Fruit fly (Drosophila melanogaster) whole organism, embryonic: ENCODE results near the gene Argl.

ENCODE experiments used
- ATbp ChIP-seq: fragments of 200-800 bp; sonication (Bioruptor generic); optimal IDR thresholded peaks from 2 replicates; lab custom pipeline; 2017; ENCODE audit warnings: missing biosample characterization, mild to moderate bottlenecking, missing genetic modification characterization, missing genetic modification reagents
- Bteb2 ChIP-seq: fragments of 200-800 bp; sonication (Bioruptor generic); optimal IDR thresholded peaks from 2 replicates; lab custom pipeline; 2016; ENCODE audit warnings: missing biosample characterization, missing genetic modification characterization
- CG10147 ChIP-seq: fragments of 200-800 bp; sonication (Bioruptor generic); optimal IDR thresholded peaks from 2 replicates; lab custom pipeline; 2019; ENCODE audit warnings: missing biosample characterization, mild to moderate bottlenecking, missing genetic modification characterization, moderate library complexity
- CG10274 ChIP-seq: fragments of 200-800 bp; sonication (Bioruptor generic); optimal IDR thresholded peaks from 3 replicates; lab custom pipeline; 2017; ENCODE audit warnings: missing biosample characterization, mild to moderate bottlenecking, missing genetic modification characterization
- CG10543 ChIP-seq: fragments of 200-800 bp; sonication (Bioruptor generic); optimal IDR thresholded peaks from 3 replicates; lab custom pipeline; 2017; ENCODE audit warnings: missing biosample characterization, mild to moderate bottlenecking, missing genetic modification characterization, moderate library complexity
- CG10979 ChIP-seq: fragments of 200-800 bp; sonication (Bioruptor generic); optimal IDR thresholded peaks from 2 replicates; lab custom pipeline; 2018; ENCODE audit warnings: missing biosample characterization, mild to moderate bottlenecking, missing genetic modification characterization, moderate library complexity
- CG12236 ChIP-seq: fragments of 200-800 bp; sonication (Bioruptor generic); optimal IDR thresholded peaks from 2 replicates; lab custom pipeline; 2016; ENCODE audit warnings: missing biosample characterization, missing genetic modification characterization
- CG13775 ChIP-seq: fragments of 200-800 bp; sonication (Bioruptor generic); optimal IDR thresholded peaks from 3 replicates; lab custom pipeline; 2017; ENCODE audit warnings: missing biosample characterization, mild to moderate bottlenecking, missing genetic modification characterization
- CG15073 ChIP-seq: fragments of 200-800 bp; sonication (Bioruptor generic); optimal IDR thresholded peaks from 2 replicates; lab custom pipeline; 2016; ENCODE audit warnings: missing biosample characterization, missing genetic modification characterization
- CG17829 ChIP-seq: fragments of 200-800 bp; optimal IDR thresholded peaks from 2 replicates; lab custom pipeline; 2019; ENCODE audit warnings: missing biosample characterization, mild to moderate bottlenecking, missing genetic modification characterization, moderate library complexity
- CG18619 ChIP-seq: fragments of 200-800 bp; sonication (Bioruptor generic); optimal IDR thresholded peaks from 3 replicates; lab custom pipeline; 2017; ENCODE audit warnings: missing biosample characterization, mild to moderate bottlenecking, missing genetic modification characterization
- CG2120 ChIP-seq: fragments of 200-800 bp; sonication (Bioruptor generic); optimal IDR thresholded peaks from 3 replicates; lab custom pipeline; 2016; ENCODE audit warnings: missing biosample characterization, missing genetic modification characterization
- CG2889 ChIP-seq: fragments of 200-800 bp; sonication (Bioruptor generic); IDR thresholded peaks from 3 replicates; pipeline ENCODE4 v1.3.6; 2022; ENCODE audit warnings: missing biosample characterization, missing genetic modification characterization
- CG33557 ChIP-seq: fragments of 200-800 bp; sonication (Bioruptor generic); optimal IDR thresholded peaks from 2 replicates; lab custom pipeline; 2019; ENCODE audit warnings: missing biosample characterization, mild to moderate bottlenecking, missing genetic modification characterization, moderate library complexity
- CG34376 ChIP-seq: fragments of 200-800 bp; sonication (Bioruptor generic); optimal IDR thresholded peaks from 2 replicates; lab custom pipeline; 2018; ENCODE audit warnings: missing biosample characterization, mild to moderate bottlenecking, missing genetic modification characterization
- CG34422 ChIP-seq: fragments of 200-800 bp; sonication (Bioruptor generic); IDR thresholded peaks from 3 replicates; pipeline ENCODE4 v1.3.6; 2022; ENCODE audit warnings: missing biosample characterization, missing genetic modification characterization
- CG7839 ChIP-seq: fragments of 200-800 bp; sonication (Bioruptor generic); optimal IDR thresholded peaks from 3 replicates; lab custom pipeline; 2018; ENCODE audit warnings: missing biosample characterization, mild to moderate bottlenecking, missing genetic modification characterization, moderate library complexity
- CG9215 ChIP-seq: fragments of 200-800 bp; sonication (Bioruptor generic); IDR thresholded peaks from 2 replicates; pipeline ENCODE4 v1.3.6; 2022; ENCODE audit warnings: missing biosample characterization, missing genetic modification characterization
- CG9609 ChIP-seq: fragments of 200-800 bp; sonication (Bioruptor generic); optimal IDR thresholded peaks from 3 replicates; lab custom pipeline; 2016; ENCODE audit warnings: missing biosample characterization, missing genetic modification characterization
- CG9817 ChIP-seq: fragments of 200-800 bp; sonication (Bioruptor generic); optimal IDR thresholded peaks from 2 replicates; lab custom pipeline; 2018; ENCODE audit warnings: missing biosample characterization, mild to moderate bottlenecking, missing genetic modification characterization, moderate library complexity
- CTCF ChIP-seq: fragments of 200-800 bp; sonication (Bioruptor generic); optimal IDR thresholded peaks from 2 replicates; lab custom pipeline; 2017; ENCODE audit warnings: missing biosample characterization, mild to moderate bottlenecking, missing genetic modification characterization, moderate library complexity
- D19A ChIP-seq: fragments of 200-800 bp; optimal IDR thresholded peaks from 3 replicates; lab custom pipeline; 2019; ENCODE audit warnings: missing biosample characterization, mild to moderate bottlenecking, missing genetic modification characterization, moderate library complexity
- Doc2 ChIP-seq: fragments of 200-800 bp; sonication (Bioruptor generic); IDR thresholded peaks from 2 replicates; pipeline ENCODE4 v1.3.6; 2022; ENCODE audit warnings: missing biosample characterization, missing genetic modification characterization
- Eip74EF ChIP-seq, 2 experiments: fragments of 200-800 bp in 1 of 2; fragments of >200 bp in 1 of 2; sonication (Bioruptor generic) in 1 of 2; optimal IDR thresholded peaks; 2 replicates each; lab custom pipeline; 2017 to 2019; ENCODE audit warnings: missing biosample characterization in 2 of 2, missing genetic modification characterization in 2 of 2, mild to moderate bottlenecking in 1 of 2, moderate library complexity in 1 of 2
- HLH3B ChIP-seq: fragments of 200-800 bp; sonication (Bioruptor generic); IDR thresholded peaks from 2 replicates; pipeline ENCODE4 v1.3.6; 2022; ENCODE audit warnings: missing biosample characterization, missing genetic modification characterization
- HLH4C ChIP-seq: fragments of 200-800 bp; sonication (Bioruptor generic); IDR thresholded peaks from 3 replicates; pipeline ENCODE4 v1.3.6; 2022; ENCODE audit warnings: missing biosample characterization, missing genetic modification characterization; ENCODE audit not compliant: partially characterized antibody
- MESR4 ChIP-seq: fragments of 200-800 bp; sonication (Bioruptor generic); optimal IDR thresholded peaks from 2 replicates; lab custom pipeline; 2018; ENCODE audit warnings: missing biosample characterization, mild to moderate bottlenecking, missing genetic modification characterization, moderate library complexity
- Mrtf ChIP-seq: fragments of 200-800 bp; sonication (Bioruptor generic); IDR thresholded peaks from 3 replicates; pipeline ENCODE4 v1.3.6; 2022; ENCODE audit warnings: missing biosample characterization, missing genetic modification characterization
- NC2α ChIP-seq: fragments of 200-800 bp; sonication (Bioruptor generic); optimal IDR thresholded peaks from 2 replicates; lab custom pipeline; 2016; ENCODE audit warnings: missing biosample characterization, missing genetic modification characterization
- Scr ChIP-seq: fragments of 200-800 bp; sonication (Bioruptor generic); IDR thresholded peaks from 2 replicates; pipeline ENCODE4 v1.3.6; 2022; ENCODE audit warnings: missing biosample characterization, missing genetic modification characterization; ENCODE audit not compliant: partially characterized antibody
- amos ChIP-seq: fragments of 200-800 bp; sonication (Bioruptor generic); IDR thresholded peaks from 2 replicates; pipeline ENCODE4 v1.3.6; 2022; ENCODE audit warnings: missing biosample characterization, missing genetic modification characterization; ENCODE audit not compliant: partially characterized antibody
- bab2 ChIP-seq: fragments of 200-800 bp; sonication (Bioruptor generic); optimal IDR thresholded peaks from 2 replicates; lab custom pipeline; 2016; ENCODE audit warnings: missing biosample characterization, missing genetic modification characterization
- bigmax ChIP-seq: fragments of 200-800 bp; sonication (Bioruptor generic); optimal IDR thresholded peaks from 2 replicates; lab custom pipeline; 2018; ENCODE audit warnings: missing biosample characterization, mild to moderate bottlenecking, missing genetic modification characterization
- bowl ChIP-seq: fragments of 200-800 bp; sonication (Bioruptor generic); IDR thresholded peaks from 2 replicates; pipeline ENCODE4 v1.3.6; 2022; ENCODE audit warnings: missing biosample characterization, missing genetic modification characterization
- chif ChIP-seq, 2 experiments: fragments of 200-800 bp; sonication (Bioruptor generic); optimal IDR thresholded peaks; 3 replicates each; lab custom pipeline; 2016; ENCODE audit warnings: missing biosample characterization in 2 of 2, missing genetic modification characterization in 2 of 2
- exex ChIP-seq: fragments of 200-800 bp; sonication (Bioruptor generic); optimal IDR thresholded peaks from 4 replicates; lab custom pipeline; 2018; ENCODE audit warnings: missing biosample characterization, mild to moderate bottlenecking, missing genetic modification characterization, moderate library complexity
- gce ChIP-seq: fragments of 200-800 bp; sonication (Bioruptor generic); IDR thresholded peaks from 3 replicates; pipeline ENCODE4 v1.3.6; 2022; ENCODE audit warnings: missing biosample characterization, missing genetic modification characterization
- gsb-n ChIP-seq: fragments of 200-800 bp; sonication (Bioruptor generic); optimal IDR thresholded peaks from 3 replicates; lab custom pipeline; 2018; ENCODE audit warnings: missing biosample characterization, mild to moderate bottlenecking, missing genetic modification characterization
- hkb ChIP-seq, 2 experiments: fragments of 200-800 bp in 1 of 2; fragments of >200 bp in 1 of 2; sonication (Bioruptor generic) in 1 of 2; IDR thresholded peaks in 1 of 2; optimal IDR thresholded peaks in 1 of 2; 2 replicates each; pipeline versions ENCODE4 v1.3.6 to Lab custom; 2017 to 2022; ENCODE audit warnings: missing biosample characterization in 1 of 2, missing genetic modification characterization in 1 of 2
- hth ChIP-seq: fragments of >200 bp; optimal IDR thresholded peaks from 2 replicates; lab custom pipeline; 2017; ENCODE audit warnings: inconsistent platforms
- ken ChIP-seq: fragments of 200-800 bp; sonication (Bioruptor generic); IDR thresholded peaks from 3 replicates; pipeline ENCODE4 v1.3.6; 2022; ENCODE audit warnings: missing biosample characterization, missing genetic modification characterization
- kni ChIP-seq: fragments of 200-800 bp; sonication (Bioruptor generic); optimal IDR thresholded peaks from 3 replicates; lab custom pipeline; 2017; ENCODE audit warnings: mild to moderate bottlenecking, missing biosample characterization, missing genetic modification reagents, missing genetic modification characterization
- onecut ChIP-seq: fragments of 200-800 bp; sonication (Bioruptor generic); IDR thresholded peaks from 2 replicates; pipeline ENCODE4 v1.3.6; 2022; ENCODE audit warnings: missing biosample characterization, missing genetic modification characterization
- slp2 ChIP-seq: fragments of 200-800 bp; sonication (Bioruptor generic); optimal IDR thresholded peaks from 2 replicates; lab custom pipeline; 2016; ENCODE audit warnings: missing biosample characterization, missing genetic modification characterization
- sr ChIP-seq: fragments of 200-800 bp; sonication (Bioruptor generic); IDR thresholded peaks from 3 replicates; pipeline ENCODE4 v1.3.6; 2022; ENCODE audit warnings: missing biosample characterization, missing genetic modification characterization
- sug ChIP-seq: fragments of 200-800 bp; optimal IDR thresholded peaks from 2 replicates; lab custom pipeline; 2019; ENCODE audit warnings: missing biosample characterization, mild to moderate bottlenecking, missing genetic modification characterization, moderate library complexity
- unpg ChIP-seq: fragments of 200-800 bp; sonication (Bioruptor generic); optimal IDR thresholded peaks from 3 replicates; lab custom pipeline; 2018; ENCODE audit warnings: missing biosample characterization, mild to moderate bottlenecking, missing genetic modification characterization, moderate library complexity
- wdn ChIP-seq: fragments of 200-800 bp; sonication (Bioruptor generic); IDR thresholded peaks from 2 replicates; pipeline ENCODE4 v1.3.6; 2022; ENCODE audit warnings: missing biosample characterization, missing genetic modification characterization
- wor ChIP-seq: fragments of 200-800 bp; sonication (Bioruptor generic); IDR thresholded peaks from 2 replicates; pipeline ENCODE4 v1.3.6; 2022; ENCODE audit warnings: missing biosample characterization, missing genetic modification characterization

Gene Argl

DNA sequence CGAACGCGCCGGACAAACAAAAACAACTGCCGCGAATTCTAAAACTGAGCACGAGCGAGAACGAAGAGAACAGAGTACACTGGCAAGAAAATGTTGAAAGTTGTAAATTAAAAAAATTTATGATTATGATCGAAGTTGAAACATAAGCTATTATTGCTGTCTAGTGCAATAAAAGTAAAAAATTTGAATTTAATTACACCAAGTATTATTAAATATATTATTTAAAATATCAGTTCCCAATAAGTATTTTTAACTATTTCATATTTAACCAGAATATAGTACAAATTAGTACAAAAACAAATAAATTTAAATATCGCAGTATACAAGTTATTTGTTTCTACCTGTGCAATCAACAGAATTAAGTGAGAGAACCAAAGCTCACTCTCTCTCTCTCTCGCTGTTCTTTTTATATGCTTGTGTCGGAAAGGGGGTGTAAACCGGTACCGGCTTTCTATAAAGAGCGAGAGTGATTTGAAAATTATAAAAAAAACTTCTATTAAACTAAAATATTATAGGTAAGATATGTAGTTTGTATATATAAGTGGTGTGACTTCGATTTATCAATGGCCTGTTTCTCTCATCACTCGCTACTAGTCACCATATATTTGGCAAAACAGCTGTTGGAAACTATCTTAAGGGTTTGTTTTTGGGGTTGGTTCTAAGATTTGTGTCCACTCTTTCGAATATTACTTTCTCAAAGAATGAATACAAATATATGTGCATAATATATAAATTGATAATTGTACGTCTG, 9.5 kb upstream of the Argl start, which contains the start of gene C1GalTA (continued):
- TF ChIP-seq bowl (GFP tag; lab: Robert Waterston, UW) (peak; percentile 86), MESR4 (peak; percentile 11), bab2 (GFP tag; lab: Kevin White, UChicago) (peak; percentile 64), CG17829 (peak; percentile 100), onecut (GFP tag; lab: Robert Waterston, UW) (peak; percentile 89), HLH4C (GFP tag; lab: Robert Waterston, UW) (no peak), ken (GFP tag; lab: Robert Waterston, UW) (peak; percentile 80), D19A (tag; lab: Kevin White, UChicago) (peak; percentile 98), chif (GFP tag; optimal IDR thresholded peaks at IDR 0.05; lab: Kevin White, UChicago) (peak; percentile 39 to 62), HLH3B (GFP tag; lab: Robert Waterston, UW) (peak; percentile 94), ATbp (GFP tag; lab: Kevin White, UChicago) (peak; percentile 96), CG10979 (tag; lab: Kevin White, UChicago) (peak; percentile 100), NC2α (GFP tag; lab: Kevin White, UChicago) (no peak), hkb (optimal IDR thresholded peaks at IDR 0.05; lab: Kevin White, UChicago) (no peak), hkb (GFP tag; IDR thresholded peaks at IDR 0.05; lab: Robert Waterston, UW) (peak; percentile 96), CG9215 (peak; percentile 95), bigmax (GFP tag; lab: Kevin White, UChicago) (no peak), CG10543 (GFP tag; lab: Kevin White, UChicago) (peak; percentile 95), hth (no peak), CG9817 (peak; percentile 94), CG10274 (GFP tag; lab: Kevin White, UChicago) (peak; percentile 86), Scr (GFP tag; lab: Robert Waterston, UW) (no peak), slp2 (GFP tag; lab: Kevin White, UChicago) (peak; percentile 37), CG18619 (GFP tag; lab: Kevin White, UChicago) (peak; percentile 96), CG15073 (peak; percentile 35), sr (no peak), CG7839 (peak; percentile 99), CG2120 (GFP tag; lab: Kevin White, UChicago) (peak; percentile 89), wor (GFP tag; lab: Robert Waterston, UW) (peak; percentile 90), unpg (GFP tag; lab: Kevin White, UChicago) (peak; percentile 99), Mrtf (GFP tag; lab: Robert Waterston, UW) (peak; percentile 90; the same call in 2 of the 3 replicates), Bteb2 (GFP tag; lab: Kevin White, UChicago) (peak; percentile 78), wdn (GFP tag; lab: Robert Waterston, UW) (peak; percentile 90), gce (GFP tag; lab: Robert Waterston, UW) (peak; percentile 95), CG34422 (GFP tag; lab: Robert Waterston, UW) (peak; percentile 96), CG12236 (GFP tag; lab: Kevin White, UChicago) (no peak), CG9609 (GFP tag; lab: Kevin White, UChicago) (peak; percentile 52), CG34376 (GFP tag; lab: Kevin White, UChicago) (peak; percentile 93), gsb-n (tag; lab: Kevin White, UChicago) (peak; percentile 99), kni (GFP tag; lab: Kevin White, UChicago) (peak; percentile 61), sug (peak; percentile 96), CG33557 (peak; percentile 99), Eip74EF (GFP tag; optimal IDR thresholded peaks at IDR 0.05; lab: Kevin White, UChicago) (peak in 1 of 2 experiments; percentile 99), Doc2 (no peak), CG2889 (peak; percentile 86), CG13775 (GFP tag; lab: Kevin White, UChicago) (peak; percentile 97), exex (tag; lab: Kevin White, UChicago) (peak; percentile 93), CG10147 (peak; percentile 99), CTCF (peak; percentile 61), amos (GFP tag; lab: Robert Waterston, UW) (no peak)
